ENCODE assay signal across 5 worm cellular contexts in genomic region chrII:759788-760187, ce11.
TF ChIP-seq lines count a peak whose summit lies in the region.

No protein-coding gene starts in this region.

TF ChIP-seq in whole organism, L1 larva, 84 proteins besides CTCF, POLR2A, EP300 and RAD21 (continued from another document and continues in another):
- TF ChIP-seq nhr-90 (tag; optimal IDR thresholded peaks at IDR 0.05; lab: Kevin White, UChicago; ENCODE audit: poor library complexity) (no peak), F16B12.6 (tag; optimal IDR thresholded peaks at IDR 0.05; lab: Kevin White, UChicago) (no peak), ztf-4 (tag; optimal IDR thresholded peaks at IDR 0.05; lab: Kevin White, UChicago) (no peak), dpl-1 (GFP tag; optimal IDR thresholded peaks at IDR 0.05; lab: Kevin White, UChicago) (peak in 1 of 3 experiments; percentile 40), fkh-10 (GFP tag; optimal IDR thresholded peaks at IDR 0.05; lab: Kevin White, UChicago) (peak; percentile 61), ceh-90 (tag; optimal IDR thresholded peaks at IDR 0.05; lab: Kevin White, UChicago) (no peak), vab-15 (tag; optimal IDR thresholded peaks at IDR 0.05; lab: Kevin White, UChicago) (no peak), grh-1 (GFP tag; IDR thresholded peaks at IDR 0.05; lab: Robert Waterston, UW) (no peak), sox-4 (tag; optimal IDR thresholded peaks at IDR 0.05; lab: Kevin White, UChicago) (no peak), lsy-2 (tag; optimal IDR thresholded peaks at IDR 0.05; lab: Kevin White, UChicago) (peak; percentile 24 to 67), sptf-1 (tag; optimal IDR thresholded peaks at IDR 0.05; lab: Kevin White, UChicago) (no peak), zip-4 (GFP tag; optimal IDR thresholded peaks at IDR 0.05; lab: Kevin White, UChicago) (no peak), zag-1 (tag; optimal IDR thresholded peaks at IDR 0.05; lab: Kevin White, UChicago) (peak; percentile 60), unc-62 (GFP tag; optimal IDR thresholded peaks at IDR 0.05; lab: Kevin White, UChicago) (no peak), nhr-47 (tag; optimal IDR thresholded peaks at IDR 0.05; lab: Kevin White, UChicago) (peak; percentile 60), rnt-1 (tag; optimal IDR thresholded peaks at IDR 0.05; lab: Kevin White, UChicago) (peak; percentile 28), unc-130 (tag; optimal IDR thresholded peaks at IDR 0.05; lab: Kevin White, UChicago) (no peak), alr-1 (tag; optimal IDR thresholded peaks at IDR 0.05; lab: Kevin White, UChicago; ENCODE audit: borderline replicate concordance) (no peak), isw-1 (GFP tag; IDR thresholded peaks at IDR 0.05; lab: Robert Waterston, UW) (no peak; the same call in 1 of the 2 replicates), nhr-85 (tag; lab: Kevin White, UChicago) (no peak), efl-3 (GFP tag; optimal IDR thresholded peaks at IDR 0.05; lab: Kevin White, UChicago) (no peak), tlp-1 (tag; optimal IDR thresholded peaks at IDR 0.05; lab: Kevin White, UChicago) (no peak), fkh-8 (tag; optimal IDR thresholded peaks at IDR 0.05; lab: Kevin White, UChicago) (peak; percentile 90), lin-13 (GFP tag; optimal IDR thresholded peaks at IDR 0.05; lab: Kevin White, UChicago) (no peak), unc-86 (tag; optimal IDR thresholded peaks at IDR 0.05; lab: Kevin White, UChicago) (peak; percentile 35), egl-13 (tag; optimal IDR thresholded peaks at IDR 0.05; lab: Kevin White, UChicago) (peak; percentile 50), skn-1 (tag; optimal IDR thresholded peaks at IDR 0.05; lab: Kevin White, UChicago) (peak; percentile 45)

TF ChIP-seq in whole organism, L2 larva, 48 proteins besides CTCF, POLR2A, EP300 and RAD21 (continued from another document and continues in another):
- no peak for TF ChIP-seq ztf-1 (GFP tag; conservative IDR thresholded peaks at IDR 0.05; lab: Robert Waterston, UW)
- no peak for TF ChIP-seq ceh-82 (tag; optimal IDR thresholded peaks at IDR 0.05; lab: Kevin White, UChicago)
- peak; percentile 2 for TF ChIP-seq lin-13 (GFP tag; optimal IDR thresholded peaks at IDR 0.05; lab: Kevin White, UChicago)
- no peak for TF ChIP-seq nhr-11 (tag; optimal IDR thresholded peaks at IDR 0.05; lab: Kevin White, UChicago)
- TF ChIP-seq aly-2 (tag; optimal IDR thresholded peaks at IDR 0.05; lab: Kevin White, UChicago) = no peak
- no peak for TF ChIP-seq gmeb-1 (tag; optimal IDR thresholded peaks at IDR 0.05; lab: Kevin White, UChicago)
- no peak for TF ChIP-seq nhr-237 (tag; optimal IDR thresholded peaks at IDR 0.05; lab: Kevin White, UChicago)
- TF ChIP-seq sma-9 (GFP tag; optimal IDR thresholded peaks at IDR 0.05; lab: Kevin White, UChicago) = no peak
- TF ChIP-seq sma-9 (tag; optimal IDR thresholded peaks at IDR 0.05; lab: Kevin White, UChicago) = no peak
- TF ChIP-seq skn-1 (tag; optimal IDR thresholded peaks at IDR 0.05; lab: Kevin White, UChicago) = no peak
- peak; percentile 45 for TF ChIP-seq F13H6.1 (tag; optimal IDR thresholded peaks at IDR 0.05; lab: Kevin White, UChicago)
- no peak for TF ChIP-seq ama-1 (optimal IDR thresholded peaks at IDR 0.05; lab: Kevin White, UChicago)
- TF ChIP-seq C34F6.9 (tag; optimal IDR thresholded peaks at IDR 0.05; lab: Kevin White, UChicago) = peak; percentile 76
- TF ChIP-seq nhr-6 (tag; optimal IDR thresholded peaks at IDR 0.05; lab: Kevin White, UChicago) = peak; percentile 7
- no peak for TF ChIP-seq elt-3 (tag; optimal IDR thresholded peaks at IDR 0.05; lab: Kevin White, UChicago)
- peak in 1 of 2 experiments; percentile 23 for TF ChIP-seq mdl-1 (tag; optimal IDR thresholded peaks at IDR 0.05; lab: Kevin White, UChicago)
- no peak for TF ChIP-seq lin-39 (tag; optimal IDR thresholded peaks at IDR 0.05; lab: Kevin White, UChicago)
- no peak for TF ChIP-seq nhr-12 (tag; optimal IDR thresholded peaks at IDR 0.05; lab: Kevin White, UChicago)
- TF ChIP-seq nhr-10 (tag; optimal IDR thresholded peaks at IDR 0.05; lab: Kevin White, UChicago) = no peak
- no peak for TF ChIP-seq ztf-11 (tag; optimal IDR thresholded peaks at IDR 0.05; lab: Kevin White, UChicago)
- TF ChIP-seq nhr-23 (tag; optimal IDR thresholded peaks at IDR 0.05; lab: Kevin White, UChicago) = no peak
- no peak for TF ChIP-seq ztf-4 (tag; optimal IDR thresholded peaks at IDR 0.05; lab: Kevin White, UChicago)
- TF ChIP-seq lin-11 (tag; optimal IDR thresholded peaks at IDR 0.05; lab: Kevin White, UChicago) = peak; percentile 51
- no peak for TF ChIP-seq nhr-77 (tag; optimal IDR thresholded peaks at IDR 0.05; lab: Kevin White, UChicago)
- TF ChIP-seq mbf-1 (tag; optimal IDR thresholded peaks at IDR 0.05; lab: Kevin White, UChicago) = no peak
- no peak for TF ChIP-seq elt-1 (tag; optimal IDR thresholded peaks at IDR 0.05; lab: Kevin White, UChicago)
- no peak for TF ChIP-seq ceh-16 (tag; optimal IDR thresholded peaks at IDR 0.05; lab: Kevin White, UChicago)
- no peak for TF ChIP-seq nhr-21 (tag; optimal IDR thresholded peaks at IDR 0.05; lab: Kevin White, UChicago)
- no peak for TF ChIP-seq alr-1 (tag; optimal IDR thresholded peaks at IDR 0.05; lab: Kevin White, UChicago)

TF ChIP-seq in whole organism, L3 larva, 47 proteins besides CTCF, POLR2A, EP300 and RAD21 (continued from another document):
- no peak for TF ChIP-seq ZK546.5 (tag; optimal IDR thresholded peaks at IDR 0.05; lab: Kevin White, UChicago)
- TF ChIP-seq ceh-28 (tag; optimal IDR thresholded peaks at IDR 0.05; lab: Kevin White, UChicago) = no peak
- TF ChIP-seq zag-1 (tag; optimal IDR thresholded peaks at IDR 0.05; lab: Kevin White, UChicago) = no peak
- TF ChIP-seq ztf-11 (tag; optimal IDR thresholded peaks at IDR 0.05; lab: Kevin White, UChicago) = no peak
- TF ChIP-seq fos-1 (tag; optimal IDR thresholded peaks at IDR 0.05; lab: Kevin White, UChicago) = no peak
- TF ChIP-seq unc-62 (GFP tag; optimal IDR thresholded peaks at IDR 0.05; lab: Kevin White, UChicago) = no peak
- no peak for TF ChIP-seq elt-1 (tag; optimal IDR thresholded peaks at IDR 0.05; lab: Kevin White, UChicago)
- no peak for TF ChIP-seq ceh-9 (tag; optimal IDR thresholded peaks at IDR 0.05; lab: Kevin White, UChicago)
- TF ChIP-seq fkh-10 (GFP tag; optimal IDR thresholded peaks at IDR 0.05; lab: Kevin White, UChicago) = peak; percentile 77
- TF ChIP-seq skn-1 (tag; optimal IDR thresholded peaks at IDR 0.05; lab: Kevin White, UChicago) = no peak
- TF ChIP-seq lin-15B (tag; optimal IDR thresholded peaks at IDR 0.05; lab: Kevin White, UChicago) = peak; percentile 26
- no peak for TF ChIP-seq pqm-1 (tag; optimal IDR thresholded peaks at IDR 0.05; lab: Kevin White, UChicago)
- TF ChIP-seq hmg-11 (tag; optimal IDR thresholded peaks at IDR 0.05; lab: Kevin White, UChicago) = peak; percentile 17

TF ChIP-seq in whole organism, L4 larva, 104 proteins besides CTCF, POLR2A, EP300 and RAD21 (continued from another document and continues in another):
- TF ChIP-seq zfp-2 (tag; optimal IDR thresholded peaks at IDR 0.05; lab: Kevin White, UChicago) (no peak), lsy-2 (tag; optimal IDR thresholded peaks at IDR 0.05; lab: Kevin White, UChicago) (peak; percentile 42 to 45), fos-1 (tag; optimal IDR thresholded peaks at IDR 0.05; lab: Kevin White, UChicago) (no peak), dmd-6 (GFP tag; IDR thresholded peaks at IDR 0.05; lab: Robert Waterston, UW) (no peak), skn-1 (tag; optimal IDR thresholded peaks at IDR 0.05; lab: Kevin White, UChicago) (no peak), mep-1 (tag; optimal IDR thresholded peaks at IDR 0.05; lab: Kevin White, UChicago) (peak; percentile 51), mdl-1 (tag; optimal IDR thresholded peaks at IDR 0.05; lab: Kevin White, UChicago) (no peak), madf-9 (GFP tag; conservative IDR thresholded peaks at IDR 0.05; lab: Robert Waterston, UW) (no peak), fkh-10 (GFP tag; optimal IDR thresholded peaks at IDR 0.05; lab: Kevin White, UChicago) (peak; percentile 67), ZK546.5 (tag; optimal IDR thresholded peaks at IDR 0.05; lab: Kevin White, UChicago) (no peak), F26F4.8 (GFP tag; conservative IDR thresholded peaks at IDR 0.05; lab: Robert Waterston, UW) (no peak), ctbp-1 (GFP tag; IDR thresholded peaks at IDR 0.05; lab: Robert Waterston, UW) (peak; percentile 56; the same call in 1 of the 2 replicates), ztf-7 (tag; optimal IDR thresholded peaks at IDR 0.05; lab: Kevin White, UChicago) (no peak), mdt-29 (GFP tag; IDR thresholded peaks at IDR 0.05; lab: Robert Waterston, UW) (no peak), arid-1 (GFP tag; conservative IDR thresholded peaks at IDR 0.05; lab: Robert Waterston, UW) (no peak), Y75B8A.6 (GFP tag; IDR thresholded peaks at IDR 0.05; lab: Robert Waterston, UW) (no peak), F49E8.2 (tag; optimal IDR thresholded peaks at IDR 0.05; lab: Kevin White, UChicago; ENCODE audit: borderline replicate concordance) (no peak), F44E2.7 (GFP tag; IDR thresholded peaks at IDR 0.05; lab: Robert Waterston, UW) (no peak), nhr-48 (tag; optimal IDR thresholded peaks at IDR 0.05; lab: Kevin White, UChicago) (no peak), nhr-41 (GFP tag; IDR thresholded peaks at IDR 0.05; lab: Robert Waterston, UW) (no peak), hmg-1.1 (GFP tag; IDR thresholded peaks at IDR 0.05; lab: Robert Waterston, UW) (peak; percentile 64), jun-1 (tag; optimal IDR thresholded peaks at IDR 0.05; lab: Kevin White, UChicago) (no peak), ceh-44 (GFP tag; IDR thresholded peaks at IDR 0.05; lab: Robert Waterston, UW) (no peak), ztf-11 (tag; optimal IDR thresholded peaks at IDR 0.05; lab: Kevin White, UChicago) (no peak), Y48G9A.11 (GFP tag; IDR thresholded peaks at IDR 0.05; lab: Robert Waterston, UW) (no peak), ZK337.2 (GFP tag; IDR thresholded peaks at IDR 0.05; lab: Robert Waterston, UW) (no peak), mxl-3 (GFP tag; optimal IDR thresholded peaks at IDR 0.05; lab: Kevin White, UChicago) (no peak), attf-4 (tag; optimal IDR thresholded peaks at IDR 0.05; lab: Kevin White, UChicago) (no peak), egl-43 (GFP tag; IDR thresholded peaks at IDR 0.05; lab: Robert Waterston, UW) (no peak), gei-8 (GFP tag; optimal IDR thresholded peaks at IDR 0.05; lab: Kevin White, UChicago) (no peak), rbr-2 (tag; optimal IDR thresholded peaks at IDR 0.05; lab: Kevin White, UChicago) (peak; percentile 57), unc-62 (GFP tag; optimal IDR thresholded peaks at IDR 0.05 in 1 of 2; lab: Kevin White, UChicago) (peak in 1 of 2 experiments; percentile 73), unc-62 (tag; optimal IDR thresholded peaks at IDR 0.05; lab: Kevin White, UChicago) (no peak), lin-1 (GFP tag; IDR thresholded peaks at IDR 0.05; lab: Robert Waterston, UW) (no peak), tag-97 (GFP tag; IDR thresholded peaks at IDR 0.05; lab: Robert Waterston, UW) (no peak), aha-1 (tag; lab: Kevin White, UChicago) (peak; percentile 94), ceh-32 (tag; optimal IDR thresholded peaks at IDR 0.05; lab: Kevin White, UChicago; ENCODE audit: poor library complexity) (no peak), nhr-28 (tag; optimal IDR thresholded peaks at IDR 0.05; lab: Kevin White, UChicago) (no peak), nhr-76 (tag; optimal IDR thresholded peaks at IDR 0.05; lab: Kevin White, UChicago) (no peak), ces-1 (GFP tag; optimal IDR thresholded peaks at IDR 0.05; lab: Kevin White, UChicago) (no peak)

TF ChIP-seq in whole organism, late embryonic, 69 proteins besides CTCF, POLR2A, EP300 and RAD21 (continued from another document):
- TF ChIP-seq F13H6.1 (tag; optimal IDR thresholded peaks at IDR 0.05; lab: Kevin White, UChicago) (no peak), ceh-30 (tag; optimal IDR thresholded peaks at IDR 0.05; lab: Kevin White, UChicago) (no peak), ceh-14 (tag; optimal IDR thresholded peaks at IDR 0.05; lab: Kevin White, UChicago) (peak; percentile 51), ceh-22 (tag; optimal IDR thresholded peaks at IDR 0.05; lab: Kevin White, UChicago) (no peak), elt-2 (tag; optimal IDR thresholded peaks at IDR 0.05; lab: Kevin White, UChicago) (no peak), unc-3 (GFP tag; conservative IDR thresholded peaks at IDR 0.05; lab: Robert Waterston, UW) (0 out of 2 replicates have a peak, but pooled peaks have one; percentile 10), unc-3 (tag; optimal IDR thresholded peaks at IDR 0.05; lab: Kevin White, UChicago) (no peak), unc-42 (tag; optimal IDR thresholded peaks at IDR 0.05; lab: Kevin White, UChicago) (peak; percentile 64), Y22D7AL.16 (tag; optimal IDR thresholded peaks at IDR 0.05; lab: Kevin White, UChicago) (no peak), ttx-3 (tag; optimal IDR thresholded peaks at IDR 0.05; lab: Kevin White, UChicago) (no peak), C08G9.2 (tag; optimal IDR thresholded peaks at IDR 0.05; lab: Kevin White, UChicago) (no peak), lin-11 (tag; optimal IDR thresholded peaks at IDR 0.05; lab: Kevin White, UChicago) (no peak)
TF ChIP-seq in whole organism, late embryonic: peak in this region for 6.
